Worm (Caenorhabditis elegans): ENCODE results near the gene str-150.

- TF ChIP-seq unc-62 (GFP tag; optimal IDR thresholded peaks at IDR 0.05), result no peak
- no peak for TF ChIP-seq R02D3.7 (tag; optimal IDR thresholded peaks at IDR 0.05)
- TF ChIP-seq ceh-16 (tag; optimal IDR thresholded peaks at IDR 0.05), result no peak
- TF ChIP-seq nhr-11 (tag; optimal IDR thresholded peaks at IDR 0.05), result no peak
- TF ChIP-seq nhr-28 (tag; optimal IDR thresholded peaks at IDR 0.05), result no peak
- TF ChIP-seq snpc-4 (tag; optimal IDR thresholded peaks at IDR 0.05), result no peak
- TF ChIP-seq fkh-10 (GFP tag; optimal IDR thresholded peaks at IDR 0.05), result no peak
- no peak for TF ChIP-seq ztf-11 (tag; optimal IDR thresholded peaks at IDR 0.05)
Measured at ce11 chrV:16537908-16538446, 45.1 kb upstream of the str-150 start, which contains the start of gene Y32B12B.2.

Measured in whole organism, L3 larva.